Fruit fly (Drosophila melanogaster) whole organism, prepupa: ENCODE data around the gene Ugt316A1.

Experiments
- Blimp-1 ChIP-seq: fragments of 200-800 bp; sonication (Bioruptor generic); optimal IDR thresholded peaks from 3 replicates; lab custom pipeline; 2017; ENCODE audit warnings: missing biosample characterization, missing genetic modification characterization, mild to moderate bottlenecking, moderate library complexity, missing genetic modification reagents
- CG10631 ChIP-seq: fragments of 200-800 bp; sonication (Bioruptor generic); optimal IDR thresholded peaks from 2 replicates; lab custom pipeline; 2016; ENCODE audit warnings: missing biosample characterization, missing genetic modification characterization
- CG10669 ChIP-seq: fragments of 200-800 bp; sonication (Bioruptor generic); optimal IDR thresholded peaks from 3 replicates; lab custom pipeline; 2018; ENCODE audit warnings: missing biosample characterization, mild to moderate bottlenecking, missing genetic modification characterization, moderate library complexity
- CG11762 ChIP-seq: fragments of 200-800 bp; sonication (Bioruptor generic); optimal IDR thresholded peaks from 3 replicates; lab custom pipeline; 2016; ENCODE audit warnings: missing biosample characterization, missing genetic modification characterization; ENCODE audit not compliant: insufficient read depth
- CG15336 ChIP-seq: fragments of 200-800 bp; sonication (Bioruptor generic); IDR thresholded peaks from 2 replicates; pipeline ENCODE4 v1.3.6; 2022; ENCODE audit warnings: missing biosample characterization, missing genetic modification characterization
- CG1621 ChIP-seq: fragments of 200-800 bp; sonication (Bioruptor generic); optimal IDR thresholded peaks from 3 replicates; lab custom pipeline; 2018; ENCODE audit warnings: missing biosample characterization, mild to moderate bottlenecking, missing genetic modification characterization
- CG16779 ChIP-seq: fragments of 200-800 bp; sonication (Bioruptor generic); optimal IDR thresholded peaks from 3 replicates; lab custom pipeline; 2017; ENCODE audit warnings: missing biosample characterization, mild to moderate bottlenecking, missing genetic modification characterization
- CG31627 ChIP-seq: fragments of 200-800 bp; sonication (Bioruptor generic); optimal IDR thresholded peaks from 3 replicates; lab custom pipeline; 2016; ENCODE audit warnings: missing biosample characterization, missing genetic modification characterization
- CG32006 ChIP-seq: fragments of 200-800 bp; sonication (Bioruptor generic); optimal IDR thresholded peaks from 3 replicates; lab custom pipeline; 2017; ENCODE audit warnings: missing biosample characterization, mild to moderate bottlenecking, missing genetic modification characterization
- CG34406 ChIP-seq: fragments of 200-800 bp; sonication (Bioruptor generic); optimal IDR thresholded peaks from 3 replicates; lab custom pipeline; 2016; ENCODE audit warnings: missing biosample characterization, missing genetic modification characterization
- CG4318 ChIP-seq: fragments of 200-800 bp; sonication (Bioruptor generic); optimal IDR thresholded peaks from 3 replicates; lab custom pipeline; 2017; ENCODE audit warnings: missing biosample characterization, mild to moderate bottlenecking, missing genetic modification characterization
- CG6163 ChIP-seq: fragments of 200-800 bp; sonication (Bioruptor generic); IDR thresholded peaks from 3 replicates; pipeline ENCODE4 v1.3.6; 2022; ENCODE audit warnings: missing biosample characterization, missing genetic modification characterization
- CG6792 ChIP-seq: fragments of 200-800 bp; sonication (Bioruptor generic); optimal IDR thresholded peaks from 3 replicates; lab custom pipeline; 2016; ENCODE audit warnings: missing biosample characterization, missing genetic modification characterization
- CG6808 ChIP-seq: fragments of 200-800 bp; sonication (Bioruptor generic); optimal IDR thresholded peaks from 3 replicates; lab custom pipeline; 2017; ENCODE audit warnings: missing biosample characterization, missing genetic modification characterization, mild to moderate bottlenecking, moderate library complexity, missing genetic modification reagents
- CG6854 ChIP-seq: fragments of 200-800 bp; sonication (Bioruptor generic); optimal IDR thresholded peaks from 2 replicates; lab custom pipeline; 2017; ENCODE audit warnings: missing biosample characterization, mild to moderate bottlenecking, missing genetic modification characterization
- CG8119 ChIP-seq: fragments of 200-800 bp; sonication (Bioruptor generic); IDR thresholded peaks from 3 replicates; pipeline ENCODE4 v1.3.6; 2022; ENCODE audit warnings: missing biosample characterization, missing genetic modification characterization
- CG8632 ChIP-seq: fragments of 200-800 bp; sonication (Bioruptor generic); optimal IDR thresholded peaks from 3 replicates; lab custom pipeline; 2016; ENCODE audit warnings: missing biosample characterization, missing genetic modification characterization
- CG9139 ChIP-seq: fragments of 200-800 bp; sonication (Bioruptor generic); optimal IDR thresholded peaks from 3 replicates; lab custom pipeline; 2017; ENCODE audit warnings: missing biosample characterization, mild to moderate bottlenecking, missing genetic modification characterization
- Eip75B ChIP-seq: fragments of 200-800 bp; sonication (Bioruptor generic); optimal IDR thresholded peaks from 3 replicates; lab custom pipeline; 2016; ENCODE audit warnings: missing biosample characterization, missing genetic modification characterization
- Eip78C ChIP-seq: fragments of 200-800 bp; sonication (Bioruptor generic); peaks from one replicate; lab custom pipeline; 2016; ENCODE audit warnings: missing biosample characterization, missing genetic modification characterization
- Ets21C ChIP-seq: fragments of 200-800 bp; sonication (Bioruptor generic); optimal IDR thresholded peaks from 3 replicates; lab custom pipeline; 2016; ENCODE audit warnings: missing biosample characterization, missing genetic modification characterization
- Ets96B ChIP-seq: fragments of 200-800 bp; optimal IDR thresholded peaks from 2 replicates; lab custom pipeline; 2019; ENCODE audit warnings: missing biosample characterization, mild to moderate bottlenecking, missing genetic modification characterization, moderate library complexity
- Gug ChIP-seq: fragments of 200-800 bp; sonication (Bioruptor generic); IDR thresholded peaks from 2 replicates; pipeline ENCODE4 v1.3.6; 2022; ENCODE audit warnings: missing biosample characterization, missing genetic modification characterization
- Hr39 ChIP-seq: fragments of 200-800 bp; sonication (Bioruptor generic); optimal IDR thresholded peaks from 2 replicates; lab custom pipeline; 2016; ENCODE audit warnings: missing biosample characterization, missing genetic modification characterization
- Hr4 ChIP-seq: fragments of 200-800 bp; sonication (Bioruptor generic); optimal IDR thresholded peaks from 3 replicates; lab custom pipeline; 2016; ENCODE audit warnings: missing biosample characterization, missing genetic modification characterization
- Lpt ChIP-seq: fragments of 200-800 bp; sonication (Bioruptor generic); optimal IDR thresholded peaks from 3 replicates; lab custom pipeline; 2016; ENCODE audit warnings: missing biosample characterization, missing genetic modification characterization
- Met ChIP-seq: fragments of 200-800 bp; sonication (Bioruptor generic); optimal IDR thresholded peaks from 3 replicates; lab custom pipeline; 2016; ENCODE audit warnings: missing biosample characterization, missing genetic modification characterization
- OdsH ChIP-seq: fragments of 200-800 bp; sonication (Bioruptor generic); optimal IDR thresholded peaks from 3 replicates; lab custom pipeline; 2016; ENCODE audit warnings: missing biosample characterization, missing genetic modification characterization
- Smox ChIP-seq: fragments of 200-800 bp; sonication (Bioruptor generic); optimal IDR thresholded peaks from 3 replicates; lab custom pipeline; 2016; ENCODE audit warnings: missing biosample characterization, missing genetic modification characterization
- achi ChIP-seq: fragments of 200-800 bp; sonication (Bioruptor generic); optimal IDR thresholded peaks from 3 replicates; lab custom pipeline; 2016; ENCODE audit warnings: missing biosample characterization, missing genetic modification characterization
- dsx ChIP-seq: fragments of 200-800 bp; optimal IDR thresholded peaks from 3 replicates; lab custom pipeline; 2019; ENCODE audit warnings: missing biosample characterization, mild to moderate bottlenecking, missing genetic modification characterization, moderate library complexity; ENCODE audit not compliant: poor library complexity, severe bottlenecking
- eg ChIP-seq: fragments of 200-800 bp; sonication (Bioruptor generic); IDR thresholded peaks from 3 replicates; pipeline ENCODE4 v1.3.6; 2022; ENCODE audit warnings: missing biosample characterization, missing genetic modification characterization
- esn ChIP-seq: fragments of 200-800 bp; sonication (Bioruptor generic); optimal IDR thresholded peaks from 2 replicates; lab custom pipeline; 2016; ENCODE audit warnings: missing biosample characterization, mild to moderate bottlenecking, missing genetic modification characterization, moderate library complexity
- fd59A ChIP-seq: fragments of 200-800 bp; sonication (Bioruptor generic); optimal IDR thresholded peaks from 2 replicates; lab custom pipeline; 2017; ENCODE audit warnings: missing biosample characterization, mild to moderate bottlenecking, missing genetic modification characterization, missing genetic modification reagents
- fd85E ChIP-seq: fragments of 200-800 bp; sonication (Bioruptor generic); optimal IDR thresholded peaks from 3 replicates; lab custom pipeline; 2016; ENCODE audit warnings: missing biosample characterization, missing genetic modification characterization
- fkh ChIP-seq: fragments of 200-800 bp; sonication (Bioruptor generic); optimal IDR thresholded peaks from 3 replicates; lab custom pipeline; 2017; ENCODE audit warnings: missing biosample characterization, mild to moderate bottlenecking, missing genetic modification characterization, moderate library complexity
- lz ChIP-seq: fragments of 200-800 bp; sonication (Bioruptor generic); optimal IDR thresholded peaks from 3 replicates; lab custom pipeline; 2016; ENCODE audit warnings: missing biosample characterization, missing genetic modification characterization
- net ChIP-seq: fragments of 200-800 bp; sonication (Bioruptor generic); optimal IDR thresholded peaks from 3 replicates; lab custom pipeline; 2016; ENCODE audit warnings: missing biosample characterization, missing genetic modification characterization
- pdm3 ChIP-seq: fragments of 200-800 bp; sonication (Bioruptor generic); optimal IDR thresholded peaks from 3 replicates; lab custom pipeline; 2016; ENCODE audit warnings: missing biosample characterization, missing genetic modification characterization
- spab ChIP-seq: fragments of 200-800 bp; sonication (Bioruptor generic); optimal IDR thresholded peaks from 2 replicates; lab custom pipeline; 2017; ENCODE audit warnings: missing biosample characterization, mild to moderate bottlenecking, missing genetic modification characterization, missing genetic modification reagents
- ss ChIP-seq, 2 experiments: fragments of 200-800 bp; sonication (Bioruptor generic); optimal IDR thresholded peaks; 2 replicates in 1 of 2; 3 replicates in 1 of 2; lab custom pipeline; 2017 to 2018; ENCODE audit warnings: mild to moderate bottlenecking in 2 of 2, missing biosample characterization in 2 of 2, missing genetic modification characterization in 2 of 2, moderate library complexity in 1 of 2
- topi ChIP-seq: fragments of 200-800 bp; sonication (Bioruptor generic); optimal IDR thresholded peaks from 3 replicates; lab custom pipeline; 2016; ENCODE audit warnings: missing biosample characterization, missing genetic modification characterization
- vri ChIP-seq: fragments of 200-800 bp; sonication (Bioruptor generic); optimal IDR thresholded peaks from 3 replicates; lab custom pipeline; 2016; ENCODE audit warnings: missing biosample characterization, mild to moderate bottlenecking, missing genetic modification characterization

Gene Ugt316A1

DNA sequence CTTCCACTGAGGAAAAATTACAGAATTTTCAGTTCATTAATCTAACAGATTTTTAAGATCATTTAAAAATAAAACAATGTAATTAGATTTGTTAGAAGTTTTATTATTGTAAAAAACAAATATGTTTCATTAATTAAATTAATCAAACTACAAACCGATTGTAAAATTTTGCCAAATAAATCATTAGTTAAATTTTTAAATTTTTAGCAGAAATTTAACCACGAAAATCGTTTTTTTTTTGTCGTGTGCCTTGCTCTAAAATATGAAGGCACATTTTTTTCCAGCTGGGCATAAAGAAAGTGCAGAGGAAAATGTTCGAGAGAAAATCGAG lies 11.3 kb upstream of the Ugt316A1 start:
- no peak for TF ChIP-seq Gug
- TF ChIP-seq CG1621 (tag; lab: Kevin White, UChicago), result no peak
- no peak for TF ChIP-seq Blimp-1
- TF ChIP-seq CG8632 (GFP tag; lab: Kevin White, UChicago), result no peak
- TF ChIP-seq Hr4 (GFP tag; lab: Kevin White, UChicago), result peak; percentile 21
- peak; percentile 23 for TF ChIP-seq CG32006 (GFP tag; lab: Kevin White, UChicago)
- TF ChIP-seq topi (GFP tag; lab: Kevin White, UChicago), result no peak
- TF ChIP-seq CG8119, result 0 out of 3 replicates have a peak, but pooled peaks have one; percentile 14
- TF ChIP-seq OdsH (GFP tag; lab: Kevin White, UChicago), result no peak

dm6 chr3L:19073029-19073908 lies 10.7 kb upstream of the Ugt316A1 start:
- TF ChIP-seq Smox, result no peak
- TF ChIP-seq CG6792 (GFP tag; lab: Kevin White, UChicago), result no peak
- TF ChIP-seq esn (GFP tag; lab: Kevin White, UChicago), result no peak
- no peak for TF ChIP-seq Eip75B
- TF ChIP-seq spab (GFP tag; lab: Kevin White, UChicago), result peak; percentile 3
- TF ChIP-seq fkh, result peak; percentile 55
- no peak for TF ChIP-seq net (GFP tag; lab: Kevin White, UChicago)
- TF ChIP-seq Ets21C (GFP tag; lab: Kevin White, UChicago), result no peak
- no peak for TF ChIP-seq Met
- no peak for TF ChIP-seq CG1621 (tag; lab: Kevin White, UChicago)
- no peak for TF ChIP-seq CG6808
- TF ChIP-seq Ets96B (tag; lab: Kevin White, UChicago), result no peak
- TF ChIP-seq OdsH (GFP tag; lab: Kevin White, UChicago), result no peak
- TF ChIP-seq CG4318 (GFP tag; lab: Kevin White, UChicago), result no peak
- TF ChIP-seq eg (GFP tag; lab: Robert Waterston, UW), result 0 out of 3 replicates have a peak, but pooled peaks have one; percentile 14
- peak; percentile 6 for TF ChIP-seq CG9139 (GFP tag; lab: Kevin White, UChicago)
- peak; percentile 8 to 38 for TF ChIP-seq ss (GFP tag; optimal IDR thresholded peaks at IDR 0.05; lab: Kevin White, UChicago)
- peak; percentile 1 for TF ChIP-seq fd59A (GFP tag; lab: Kevin White, UChicago)
- no peak for TF ChIP-seq fd85E (GFP tag; lab: Kevin White, UChicago)
- TF ChIP-seq CG34406 (GFP tag; lab: Kevin White, UChicago), result no peak
- TF ChIP-seq Hr4 (GFP tag; lab: Kevin White, UChicago), result no peak
- TF ChIP-seq lz (GFP tag; lab: Kevin White, UChicago), result no peak
- TF ChIP-seq Blimp-1, result no peak
- peak; percentile 56 for TF ChIP-seq Eip78C (GFP tag; lab: Kevin White, UChicago)

- TF ChIP-seq esn (GFP tag; lab: Kevin White, UChicago) (no peak), eg (GFP tag; lab: Robert Waterston, UW) (peak; percentile 81), Gug (peak; percentile 44; the same call in 1 of the 2 replicates), Lpt (GFP tag; lab: Kevin White, UChicago) (peak; percentile 24), CG34406 (GFP tag; lab: Kevin White, UChicago) (peak; percentile 36), fd85E (GFP tag; lab: Kevin White, UChicago) (no peak), pdm3 (peak; percentile 37), lz (GFP tag; lab: Kevin White, UChicago) (no peak), dsx (GFP tag; lab: Kevin White, UChicago) (peak; percentile 70), Hr39 (GFP tag; lab: Kevin White, UChicago) (no peak), CG6854 (GFP tag; lab: Kevin White, UChicago) (no peak), CG6808 (peak; percentile 84), CG10631 (GFP tag; lab: Kevin White, UChicago) (no peak), CG15336 (peak; percentile 58), Ets96B (tag; lab: Kevin White, UChicago) (peak; percentile 83), ss (GFP tag; optimal IDR thresholded peaks at IDR 0.05; lab: Kevin White, UChicago) (peak; percentile 83 to 95), CG11762 (peak; percentile 6), CG16779 (peak; percentile 92), Eip78C (GFP tag; lab: Kevin White, UChicago) (peak; percentile 73), CG1621 (tag; lab: Kevin White, UChicago) (peak; percentile 85), spab (GFP tag; lab: Kevin White, UChicago) (peak; percentile 46), CG8632 (GFP tag; lab: Kevin White, UChicago) (peak; percentile 42), CG31627 (no peak), CG10669 (GFP tag; lab: Kevin White, UChicago) (peak; percentile 73), achi (GFP tag; lab: Kevin White, UChicago) (no peak), vri (GFP tag; lab: Kevin White, UChicago) (peak; percentile 76), CG6792 (GFP tag; lab: Kevin White, UChicago) (no peak), fd59A (GFP tag; lab: Kevin White, UChicago) (peak; percentile 39), Hr4 (GFP tag; lab: Kevin White, UChicago) (no peak), topi (GFP tag; lab: Kevin White, UChicago) (no peak), CG6163 (GFP tag; lab: Robert Waterston, UW) (peak; percentile 41; the same call in 2 of the 3 replicates)
Measured at dm6 chr3L:19072177-19072603, 9.6 kb upstream of the Ugt316A1 start.
